Worm (Caenorhabditis elegans) whole organism, early embryonic: ENCODE data around the gene dyf-2.

Experiments used
- B0310.2 ChIP-seq: sonication (generic microtip); optimal IDR thresholded peaks from 2 replicates; lab custom pipeline; 2016; ENCODE audit warnings: mild to moderate bottlenecking, missing genetic modification characterization, missing compliant biosample characterization
- F13C5.2 ChIP-seq: sonication (generic microtip); optimal IDR thresholded peaks from 2 replicates; lab custom pipeline; 2017; ENCODE audit warnings: mild to moderate bottlenecking, missing genetic modification characterization, inconsistent platforms, missing compliant biosample characterization
- aly-1 ChIP-seq: sonication (generic microtip); optimal IDR thresholded peaks from 2 replicates; lab custom pipeline; 2016; ENCODE audit warnings: missing genetic modification characterization, missing compliant biosample characterization
- ama-1 ChIP-seq: fragments of 150-350 bp; optimal IDR thresholded peaks from 2 replicates; lab custom pipeline; 2014
- ceh-13 ChIP-seq: fragments of 200-800 bp; sonication (Bioruptor generic); optimal IDR thresholded peaks from 2 replicates; lab custom pipeline; 2018; ENCODE audit warnings: mild to moderate bottlenecking, missing genetic modification characterization, missing compliant biosample characterization
- ceh-36 ChIP-seq: sonication (generic microtip); optimal IDR thresholded peaks from 2 replicates; lab custom pipeline; 2016; ENCODE audit warnings: missing genetic modification characterization, inconsistent platforms, missing compliant biosample characterization
- ets-7 ChIP-seq: sonication (generic microtip); optimal IDR thresholded peaks from 2 replicates; lab custom pipeline; 2016; ENCODE audit warnings: missing genotype, missing genetic modification characterization, missing compliant biosample characterization
- flt-1 ChIP-seq: fragments of 200-800 bp; sonication (Bioruptor generic); IDR thresholded peaks from 2 replicates; pipeline ENCODE4 v1.3.6; 2022; ENCODE audit warnings: missing genetic modification characterization, missing compliant biosample characterization
- hmbx-1 ChIP-seq: sonication (generic microtip); optimal IDR thresholded peaks from 2 replicates; lab custom pipeline; 2016; ENCODE audit warnings: mild to moderate bottlenecking, missing genetic modification characterization, missing compliant biosample characterization
- hmg-4 ChIP-seq: fragments of 200-800 bp; sonication (Bioruptor generic); optimal IDR thresholded peaks from 2 replicates; lab custom pipeline; 2018; ENCODE audit warnings: mild to moderate bottlenecking, missing genetic modification characterization, missing compliant biosample characterization
- hnd-1 ChIP-seq: sonication (generic microtip); optimal IDR thresholded peaks from 2 replicates; lab custom pipeline; 2016; ENCODE audit warnings: missing genetic modification characterization, missing compliant biosample characterization
- pes-1 ChIP-seq: fragments of 200-800 bp; sonication (Bioruptor generic); IDR thresholded peaks from 2 replicates; pipeline ENCODE4 v1.3.6; 2022; ENCODE audit warnings: missing genetic modification reagents, missing genetic modification characterization, missing compliant biosample characterization
- scrt-1 ChIP-seq: fragments of 200-800 bp; sonication (Bioruptor generic); IDR thresholded peaks from 2 replicates; pipeline ENCODE4 v1.3.6; 2022; ENCODE audit warnings: missing genetic modification characterization, missing compliant biosample characterization
- sea-1 ChIP-seq: fragments of 200-800 bp; sonication (Bioruptor generic); conservative IDR thresholded peaks from 2 replicates; pipeline ENCODE4 v1.3.6; 2022; ENCODE audit warnings: missing genetic modification characterization, missing compliant biosample characterization
- tbx-11 ChIP-seq: fragments of 200-800 bp; sonication (Bioruptor generic); IDR thresholded peaks from 2 replicates; pipeline ENCODE4 v1.3.6; 2022; ENCODE audit warnings: missing genetic modification characterization, missing compliant biosample characterization
- tbx-37 ChIP-seq: fragments of 200-800 bp; sonication (Bioruptor generic); conservative IDR thresholded peaks from 2 replicates; pipeline ENCODE4 v1.3.6; 2022; ENCODE audit warnings: missing genetic modification reagents, missing genetic modification characterization, missing compliant biosample characterization
- tra-4 ChIP-seq: sonication (generic microtip); optimal IDR thresholded peaks from 2 replicates; lab custom pipeline; 2017; ENCODE audit warnings: missing genetic modification characterization, missing compliant biosample characterization

dyf-2 gene

ce11 chrIII:13708415-13708814, 22.2 kb upstream of the dyf-2 start:
- no peak for TF ChIP-seq scrt-1 (GFP tag; lab: Robert Waterston, UW)
- no peak for TF ChIP-seq B0310.2 (tag; lab: Kevin White, UChicago)
- TF ChIP-seq hnd-1 (tag; lab: Kevin White, UChicago): no peak
- no peak for TF ChIP-seq ama-1
- no peak for TF ChIP-seq flt-1 (GFP tag; lab: Robert Waterston, UW)
- no peak for TF ChIP-seq tbx-37
- no peak for TF ChIP-seq tra-4 (tag; lab: Kevin White, UChicago)
- TF ChIP-seq F13C5.2: no peak
- TF ChIP-seq ceh-13 (GFP tag; lab: Kevin White, UChicago): no peak
- no peak for TF ChIP-seq tbx-11 (GFP tag; lab: Robert Waterston, UW)
- no peak for TF ChIP-seq aly-1 (tag; lab: Kevin White, UChicago)
- TF ChIP-seq hmbx-1 (tag; lab: Kevin White, UChicago): no peak
- TF ChIP-seq hmg-4 (GFP tag; lab: Kevin White, UChicago): no peak
- no peak for TF ChIP-seq pes-1 (GFP tag; lab: Robert Waterston, UW)

ce11 chrIII:13701691-13702090, 15.4 kb upstream of the dyf-2 start, which contains the start of gene lit-1:
Gene lit-1, plus strand, starts transcription at chrIII:13701991.
- TF ChIP-seq B0310.2 (tag; lab: Kevin White, UChicago) (no peak), tbx-11 (GFP tag; lab: Robert Waterston, UW) (no peak), aly-1 (tag; lab: Kevin White, UChicago) (no peak), flt-1 (GFP tag; lab: Robert Waterston, UW) (no peak), hnd-1 (tag; lab: Kevin White, UChicago) (no peak), ceh-13 (GFP tag; lab: Kevin White, UChicago) (no peak), F13C5.2 (no peak), tbx-37 (no peak), ceh-36 (tag; lab: Kevin White, UChicago) (no peak)

- no peak for TF ChIP-seq tbx-11 (GFP tag; lab: Robert Waterston, UW)
- TF ChIP-seq sea-1: no peak
- no peak for TF ChIP-seq tra-4 (tag; lab: Kevin White, UChicago)
- no peak for TF ChIP-seq hnd-1 (tag; lab: Kevin White, UChicago)
- no peak for TF ChIP-seq ama-1
- TF ChIP-seq pes-1 (GFP tag; lab: Robert Waterston, UW): no peak
- no peak for TF ChIP-seq hmbx-1 (tag; lab: Kevin White, UChicago)
- no peak for TF ChIP-seq aly-1 (tag; lab: Kevin White, UChicago)
- TF ChIP-seq tbx-37: no peak
- TF ChIP-seq ceh-13 (GFP tag; lab: Kevin White, UChicago): no peak
- no peak for TF ChIP-seq hmg-4 (GFP tag; lab: Kevin White, UChicago)
- no peak for TF ChIP-seq flt-1 (GFP tag; lab: Robert Waterston, UW)
- no peak for TF ChIP-seq F13C5.2
- no peak for TF ChIP-seq B0310.2 (tag; lab: Kevin White, UChicago)
- no peak for TF ChIP-seq scrt-1 (GFP tag; lab: Robert Waterston, UW)
Observed at ce11 chrIII:13697822-13698221, 11.6 kb upstream of the dyf-2 start.

ce11 chrIII:13695588-13695987, 9.3 kb upstream of the dyf-2 start:
- TF ChIP-seq ets-7 (tag; lab: Kevin White, UChicago) (no peak), F13C5.2 (no peak), tbx-37 (no peak), hnd-1 (tag; lab: Kevin White, UChicago) (no peak), scrt-1 (GFP tag; lab: Robert Waterston, UW) (no peak), tra-4 (tag; lab: Kevin White, UChicago) (no peak), B0310.2 (tag; lab: Kevin White, UChicago) (no peak), hmbx-1 (tag; lab: Kevin White, UChicago) (no peak), ceh-36 (tag; lab: Kevin White, UChicago) (no peak), ama-1 (no peak), hmg-4 (GFP tag; lab: Kevin White, UChicago) (no peak), flt-1 (GFP tag; lab: Robert Waterston, UW) (no peak), pes-1 (GFP tag; lab: Robert Waterston, UW) (no peak), sea-1 (no peak), ceh-13 (GFP tag; lab: Kevin White, UChicago) (no peak)

ce11 chrIII:13694048-13694447, 7.8 kb upstream of the dyf-2 start:
- no peak for TF ChIP-seq B0310.2 (tag; lab: Kevin White, UChicago)
- peak; percentile 39 for TF ChIP-seq hmg-4 (GFP tag; lab: Kevin White, UChicago)

- no peak for TF ChIP-seq ets-7 (tag; lab: Kevin White, UChicago)
- TF ChIP-seq tra-4 (tag; lab: Kevin White, UChicago): no peak
- no peak for TF ChIP-seq ceh-13 (GFP tag; lab: Kevin White, UChicago)
- TF ChIP-seq aly-1 (tag; lab: Kevin White, UChicago): no peak
- TF ChIP-seq F13C5.2: no peak
- TF ChIP-seq tbx-37: no peak
- TF ChIP-seq hmg-4 (GFP tag; lab: Kevin White, UChicago): no peak
- no peak for TF ChIP-seq ama-1
- TF ChIP-seq hnd-1 (tag; lab: Kevin White, UChicago): no peak
- TF ChIP-seq flt-1 (GFP tag; lab: Robert Waterston, UW): no peak
- TF ChIP-seq B0310.2 (tag; lab: Kevin White, UChicago): no peak
- TF ChIP-seq sea-1: no peak
- no peak for TF ChIP-seq hmbx-1 (tag; lab: Kevin White, UChicago)
Observed at ce11 chrIII:13693187-13693586, 6.9 kb upstream of the dyf-2 start.

- TF ChIP-seq tbx-11 (GFP tag; lab: Robert Waterston, UW) (no peak), hnd-1 (tag; lab: Kevin White, UChicago) (no peak), pes-1 (GFP tag; lab: Robert Waterston, UW) (no peak), ama-1 (no peak), scrt-1 (GFP tag; lab: Robert Waterston, UW) (no peak), F13C5.2 (no peak), sea-1 (no peak), hmbx-1 (tag; lab: Kevin White, UChicago) (no peak)
Observed at ce11 chrIII:13692555-13692954, 6.3 kb upstream of the dyf-2 start, which contains the start of gene cyn-2. Gene cyn-2, plus strand, starts transcription at chrIII:13692668.
